Fruit fly (Drosophila melanogaster) whole organism, pupa: Measurements from ENCODE around the gene Ir94c.
A peak's percentile ranks its signal among the peaks of the same experiment; 100 is the strongest.

Source experiments
- CG17806 ChIP-seq: fragments of 200-800 bp; sonication (Bioruptor generic); optimal IDR thresholded peaks from 2 replicates; lab custom pipeline; 2018; ENCODE audit warnings: missing biosample characterization, mild to moderate bottlenecking, missing genetic modification characterization, moderate library complexity
- CG32121 ChIP-seq: fragments of 200-800 bp; sonication (Bioruptor generic); IDR thresholded peaks from 2 replicates; pipeline ENCODE4 v1.3.6; 2022; ENCODE audit warnings: missing biosample characterization, missing genetic modification characterization
- CG34367 ChIP-seq: fragments of 200-800 bp; sonication (Bioruptor generic); optimal IDR thresholded peaks from 2 replicates; lab custom pipeline; 2018; ENCODE audit warnings: missing biosample characterization, mild to moderate bottlenecking, missing genetic modification characterization
- CG8159 ChIP-seq: fragments of 200-800 bp; sonication (Bioruptor generic); optimal IDR thresholded peaks from 3 replicates; lab custom pipeline; 2018; ENCODE audit warnings: missing biosample characterization, mild to moderate bottlenecking, missing genetic modification characterization, moderate library complexity
- CG8301 ChIP-seq: fragments of 200-800 bp; sonication (Bioruptor generic); optimal IDR thresholded peaks from 2 replicates; lab custom pipeline; 2018; ENCODE audit warnings: missing biosample characterization, mild to moderate bottlenecking, missing genetic modification characterization
- D1 ChIP-seq: fragments of 200-800 bp; sonication (Bioruptor generic); optimal IDR thresholded peaks from 2 replicates; lab custom pipeline; 2018; ENCODE audit warnings: missing biosample characterization, mild to moderate bottlenecking, missing genetic modification characterization, moderate library complexity
- EcR ChIP-seq: fragments of 200-800 bp; sonication (Bioruptor generic); optimal IDR thresholded peaks from 3 replicates; lab custom pipeline; 2019; ENCODE audit warnings: missing biosample characterization, missing genetic modification characterization, mild to moderate bottlenecking, moderate library complexity, missing genetic modification reagents
- Pif1A ChIP-seq: fragments of 200-800 bp; sonication (Bioruptor generic); optimal IDR thresholded peaks from 3 replicates; lab custom pipeline; 2016; ENCODE audit warnings: missing biosample characterization, missing genetic modification characterization
- fd96Ca ChIP-seq: fragments of 200-800 bp; sonication (Bioruptor generic); IDR thresholded peaks from 3 replicates; pipeline ENCODE4 v1.3.6; 2022; ENCODE audit warnings: missing biosample characterization, missing genetic modification characterization
- rn ChIP-seq: fragments of 200-800 bp; sonication (Bioruptor generic); IDR thresholded peaks from 2 replicates; pipeline ENCODE4 v1.3.6; 2022; ENCODE audit warnings: missing biosample characterization, missing genetic modification characterization

- peak; percentile 42 for TF ChIP-seq CG34367 (tag; lab: Kevin White, UChicago)
- TF ChIP-seq CG8159: peak; percentile 56
- peak; percentile 51 for TF ChIP-seq Pif1A (GFP tag; lab: Kevin White, UChicago)
- TF ChIP-seq CG32121 (GFP tag; lab: Robert Waterston, UW): no peak
- 0 out of 3 replicates have a peak, but pooled peaks have one; percentile 29 for TF ChIP-seq fd96Ca (GFP tag; lab: Robert Waterston, UW)
- no peak for TF ChIP-seq D1 (tag; lab: Kevin White, UChicago)
- no peak for TF ChIP-seq EcR (GFP tag; lab: Kevin White, UChicago)
- peak; percentile 69 for TF ChIP-seq CG8301 (tag; lab: Kevin White, UChicago)
- peak; percentile 63 for TF ChIP-seq CG17806
- no peak for TF ChIP-seq rn (GFP tag; lab: Robert Waterston, UW)
Measured at dm6 chr3R:22158243-22158642, 39.0 kb upstream of the Ir94c start.
